In genomic region chrX:8059629-8060028, dm6 we compare ENCODE assay signal across 4 fruit fly cellular contexts.
TF ChIP-seq lines count a peak whose summit lies in the region.

No protein-coding gene starts in this region.

- TF ChIP-seq CTCF in whole organism, embryonic (GFP tag; optimal IDR thresholded peaks at IDR 0.05; lab: Kevin White, UChicago), result no peak

TF ChIP-seq in Kc167, 6 proteins besides CTCF, POLR2A, EP300 and RAD21:
- TF ChIP-seq h (optimal IDR thresholded peaks at IDR 0.05; lab: Kevin White, UChicago) (no peak), Sin3A (optimal IDR thresholded peaks at IDR 0.05; lab: Kevin White, UChicago) (no peak), ttk (optimal IDR thresholded peaks at IDR 0.05; lab: Kevin White, UChicago) (peak; percentile 51), insv (optimal IDR thresholded peaks at IDR 0.05; lab: Kevin White, UChicago) (no peak)

TF ChIP-seq in whole organism, adult, 20 proteins besides CTCF, POLR2A, EP300 and RAD21:
- TF ChIP-seq Mnt (GFP tag; optimal IDR thresholded peaks at IDR 0.05; lab: Kevin White, UChicago) (peak; percentile 78), Crg-1 (GFP tag; optimal IDR thresholded peaks at IDR 0.05; lab: Kevin White, UChicago) (no peak)
TF ChIP-seq in whole organism, adult: peak in this region for 1.

TF ChIP-seq in whole organism, embryonic, 481 proteins besides CTCF, POLR2A, EP300 and RAD21:
- TF ChIP-seq CG34422 (GFP tag; IDR thresholded peaks at IDR 0.05; lab: Robert Waterston, UW) (peak; percentile 17; the same call in 1 of the 3 replicates), nerfin-1 (tag; optimal IDR thresholded peaks at IDR 0.05; lab: Kevin White, UChicago) (peak; percentile 20), CG3995 (GFP tag; optimal IDR thresholded peaks at IDR 0.05; lab: Kevin White, UChicago) (no peak), CG4360 (GFP tag; IDR thresholded peaks at IDR 0.05; lab: Robert Waterston, UW) (no peak), bab2 (GFP tag; optimal IDR thresholded peaks at IDR 0.05; lab: Kevin White, UChicago) (no peak), fd3F (GFP tag; optimal IDR thresholded peaks at IDR 0.05; lab: Kevin White, UChicago) (no peak), Taf1 (GFP tag; IDR thresholded peaks at IDR 0.05; lab: Robert Waterston, UW) (no peak), gro (GFP tag; optimal IDR thresholded peaks at IDR 0.05; lab: Kevin White, UChicago) (no peak), nom (GFP tag; optimal IDR thresholded peaks at IDR 0.05; lab: Kevin White, UChicago) (no peak), Ptx1 (GFP tag; IDR thresholded peaks at IDR 0.05; lab: Robert Waterston, UW) (no peak), CG15011 (GFP tag; optimal IDR thresholded peaks at IDR 0.05; lab: Kevin White, UChicago) (no peak), ham (GFP tag; IDR thresholded peaks at IDR 0.05; lab: Robert Waterston, UW) (no peak), lab (GFP tag; optimal IDR thresholded peaks at IDR 0.05; lab: Kevin White, UChicago) (no peak), CG17829 (tag; optimal IDR thresholded peaks at IDR 0.05; lab: Kevin White, UChicago) (no peak), aop (GFP tag; IDR thresholded peaks at IDR 0.05; lab: Robert Waterston, UW) (no peak), ind (GFP tag; optimal IDR thresholded peaks at IDR 0.05; lab: Kevin White, UChicago) (no peak), mirr (GFP tag; optimal IDR thresholded peaks at IDR 0.05; lab: Kevin White, UChicago) (no peak), p53 (GFP tag; optimal IDR thresholded peaks at IDR 0.05; lab: Kevin White, UChicago) (no peak), sr (GFP tag; IDR thresholded peaks at IDR 0.05; lab: Robert Waterston, UW) (peak; percentile 26; the same call in 1 of the 3 replicates), seq (GFP tag; IDR thresholded peaks at IDR 0.05; lab: Robert Waterston, UW) (no peak), z (GFP tag; IDR thresholded peaks at IDR 0.05; lab: Robert Waterston, UW) (no peak), CG4854 (GFP tag; optimal IDR thresholded peaks at IDR 0.05; lab: Kevin White, UChicago) (no peak), CG4424 (GFP tag; optimal IDR thresholded peaks at IDR 0.05; lab: Kevin White, UChicago) (no peak), CG13123 (GFP tag; optimal IDR thresholded peaks at IDR 0.05; lab: Kevin White, UChicago) (no peak), Six4 (GFP tag; optimal IDR thresholded peaks at IDR 0.05; lab: Kevin White, UChicago) (no peak), ssp (GFP tag; IDR thresholded peaks at IDR 0.05; lab: Robert Waterston, UW) (no peak), Kr (GFP tag; optimal IDR thresholded peaks at IDR 0.05; lab: Kevin White, UChicago) (no peak), bbx (GFP tag; IDR thresholded peaks at IDR 0.05; lab: Robert Waterston, UW; ENCODE audit: partially characterized antibody) (no peak), CG17802 (tag; optimal IDR thresholded peaks at IDR 0.05; lab: Kevin White, UChicago) (no peak), CG2199 (GFP tag; IDR thresholded peaks at IDR 0.05; lab: Robert Waterston, UW) (0 out of 3 replicates have a peak, but pooled peaks have one; percentile 13), grn (GFP tag; optimal IDR thresholded peaks at IDR 0.05; lab: Kevin White, UChicago) (no peak), toy (GFP tag; IDR thresholded peaks at IDR 0.05; lab: Robert Waterston, UW) (no peak), CG7928 (GFP tag; optimal IDR thresholded peaks at IDR 0.05; lab: Kevin White, UChicago) (no peak), jigr1 (GFP tag; IDR thresholded peaks at IDR 0.05; lab: Robert Waterston, UW) (no peak), ci (GFP tag; IDR thresholded peaks at IDR 0.05; lab: Robert Waterston, UW) (no peak)

TF ChIP-seq in whole organism, prepupa, 60 proteins besides CTCF, POLR2A, EP300 and RAD21:
- TF ChIP-seq CG6163 (GFP tag; IDR thresholded peaks at IDR 0.05; lab: Robert Waterston, UW), result 0 out of 3 replicates have a peak, but pooled peaks have one; percentile 14
- TF ChIP-seq Met (GFP tag; optimal IDR thresholded peaks at IDR 0.05; lab: Kevin White, UChicago), result no peak
- TF ChIP-seq lz (GFP tag; optimal IDR thresholded peaks at IDR 0.05; lab: Kevin White, UChicago), result no peak
